Fruit fly (Drosophila melanogaster): ENCODE measurements around the gene tHMG2.

DNA sequence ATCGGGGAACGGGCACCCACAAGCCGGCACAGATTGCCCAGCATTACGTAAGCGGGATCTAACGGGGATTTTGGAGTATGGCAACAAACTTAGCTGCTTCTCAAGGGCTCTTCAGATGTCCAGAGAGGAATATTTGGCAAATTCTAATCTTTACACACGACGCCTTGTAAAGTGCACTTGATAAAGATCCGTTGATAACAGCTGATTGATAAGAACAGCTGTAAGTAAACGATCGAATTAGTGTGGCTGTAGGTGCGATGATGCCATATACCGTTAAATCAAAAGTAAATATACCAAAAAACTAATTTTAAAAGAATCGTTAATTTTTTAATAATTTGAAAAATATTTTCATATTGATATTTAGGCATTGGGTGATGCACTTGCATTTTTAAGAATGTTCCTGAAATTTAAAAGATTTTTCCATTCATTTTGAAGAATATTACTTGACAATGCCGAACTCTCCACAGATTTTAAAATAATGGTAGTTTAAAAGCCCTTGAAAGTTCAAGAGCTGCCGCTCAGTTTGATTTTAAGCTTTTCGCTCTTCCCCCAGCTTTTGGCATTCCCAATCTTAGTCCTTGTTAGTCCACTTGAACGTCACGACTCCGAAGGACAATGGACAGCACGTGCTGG, 24.7 kb upstream of the tHMG2 start, which contains the start of the genes CG5377 and Nrx-1:
- no peak for TF ChIP-seq EcR (GFP tag; optimal IDR thresholded peaks at IDR 0.05)
- TF ChIP-seq CG8301 (tag; optimal IDR thresholded peaks at IDR 0.05), result no peak
- TF ChIP-seq CG17806 (tag; optimal IDR thresholded peaks at IDR 0.05), result no peak
- no peak for TF ChIP-seq Pif1A (GFP tag; optimal IDR thresholded peaks at IDR 0.05)
- TF ChIP-seq Ets98B (GFP tag; IDR thresholded peaks at IDR 0.05), result no peak
- TF ChIP-seq fd96Ca (GFP tag; IDR thresholded peaks at IDR 0.05), result no peak
- no peak for TF ChIP-seq CG15710 (tag; optimal IDR thresholded peaks at IDR 0.05)
- TF ChIP-seq CG32121 (GFP tag; IDR thresholded peaks at IDR 0.05), result no peak
- no peak for TF ChIP-seq Snoo (tag; optimal IDR thresholded peaks at IDR 0.05)
- TF ChIP-seq CG9948 (tag; optimal IDR thresholded peaks at IDR 0.05), result no peak
- no peak for TF ChIP-seq CG14655 (GFP tag; optimal IDR thresholded peaks at IDR 0.05)

Measured in whole organism, pupa.